Fruit fly (Drosophila melanogaster) whole organism, prepupa: Measurements from ENCODE around the gene Nipsnap.

Experiments used
- CG11294 ChIP-seq: fragments of 200-800 bp; sonication (Bioruptor generic); IDR thresholded peaks from 2 replicates; pipeline ENCODE4 v1.3.6; 2022; ENCODE audit warnings: missing biosample characterization, missing genetic modification characterization
- CG11762 ChIP-seq: fragments of 200-800 bp; sonication (Bioruptor generic); optimal IDR thresholded peaks from 3 replicates; lab custom pipeline; 2016; ENCODE audit warnings: missing biosample characterization, missing genetic modification characterization; ENCODE audit not compliant: insufficient read depth
- CG15336 ChIP-seq: fragments of 200-800 bp; sonication (Bioruptor generic); IDR thresholded peaks from 2 replicates; pipeline ENCODE4 v1.3.6; 2022; ENCODE audit warnings: missing biosample characterization, missing genetic modification characterization
- CG1621 ChIP-seq: fragments of 200-800 bp; sonication (Bioruptor generic); optimal IDR thresholded peaks from 3 replicates; lab custom pipeline; 2018; ENCODE audit warnings: missing biosample characterization, mild to moderate bottlenecking, missing genetic modification characterization
- CG16779 ChIP-seq: fragments of 200-800 bp; sonication (Bioruptor generic); optimal IDR thresholded peaks from 3 replicates; lab custom pipeline; 2017; ENCODE audit warnings: missing biosample characterization, mild to moderate bottlenecking, missing genetic modification characterization
- CG3032 ChIP-seq: fragments of 200-800 bp; optimal IDR thresholded peaks from 2 replicates; lab custom pipeline; 2019; ENCODE audit warnings: missing biosample characterization, mild to moderate bottlenecking, missing genetic modification characterization, moderate library complexity
- CG31627 ChIP-seq: fragments of 200-800 bp; sonication (Bioruptor generic); optimal IDR thresholded peaks from 3 replicates; lab custom pipeline; 2016; ENCODE audit warnings: missing biosample characterization, missing genetic modification characterization
- CG34406 ChIP-seq: fragments of 200-800 bp; sonication (Bioruptor generic); optimal IDR thresholded peaks from 3 replicates; lab custom pipeline; 2016; ENCODE audit warnings: missing biosample characterization, missing genetic modification characterization
- CG4318 ChIP-seq: fragments of 200-800 bp; sonication (Bioruptor generic); optimal IDR thresholded peaks from 3 replicates; lab custom pipeline; 2017; ENCODE audit warnings: missing biosample characterization, mild to moderate bottlenecking, missing genetic modification characterization
- CG6163 ChIP-seq: fragments of 200-800 bp; sonication (Bioruptor generic); IDR thresholded peaks from 3 replicates; pipeline ENCODE4 v1.3.6; 2022; ENCODE audit warnings: missing biosample characterization, missing genetic modification characterization
- CG6276 ChIP-seq: fragments of 200-800 bp; sonication (Bioruptor generic); optimal IDR thresholded peaks from 2 replicates; lab custom pipeline; 2017; ENCODE audit warnings: missing biosample characterization, mild to moderate bottlenecking, missing genetic modification characterization
- CG6792 ChIP-seq: fragments of 200-800 bp; sonication (Bioruptor generic); optimal IDR thresholded peaks from 3 replicates; lab custom pipeline; 2016; ENCODE audit warnings: missing biosample characterization, missing genetic modification characterization
- CG6808 ChIP-seq: fragments of 200-800 bp; sonication (Bioruptor generic); optimal IDR thresholded peaks from 3 replicates; lab custom pipeline; 2017; ENCODE audit warnings: missing biosample characterization, missing genetic modification characterization, mild to moderate bottlenecking, moderate library complexity, missing genetic modification reagents
- CG6854 ChIP-seq: fragments of 200-800 bp; sonication (Bioruptor generic); optimal IDR thresholded peaks from 2 replicates; lab custom pipeline; 2017; ENCODE audit warnings: missing biosample characterization, mild to moderate bottlenecking, missing genetic modification characterization
- CG7368 ChIP-seq: fragments of 200-800 bp; sonication (Bioruptor generic); optimal IDR thresholded peaks from 3 replicates; lab custom pipeline; 2016; ENCODE audit warnings: missing biosample characterization, missing genetic modification characterization
- Eip75B ChIP-seq: fragments of 200-800 bp; sonication (Bioruptor generic); optimal IDR thresholded peaks from 3 replicates; lab custom pipeline; 2016; ENCODE audit warnings: missing biosample characterization, missing genetic modification characterization
- Eip78C ChIP-seq: fragments of 200-800 bp; sonication (Bioruptor generic); peaks from one replicate; lab custom pipeline; 2016; ENCODE audit warnings: missing biosample characterization, missing genetic modification characterization
- Eip93F ChIP-seq: fragments of 200-800 bp; sonication (Bioruptor generic); optimal IDR thresholded peaks from 2 replicates; lab custom pipeline; 2016; ENCODE audit warnings: missing biosample characterization, mild to moderate bottlenecking, missing genetic modification characterization
- Hr38 ChIP-seq: sonication (Bioruptor generic); optimal IDR thresholded peaks from 2 replicates; lab custom pipeline; 2016; ENCODE audit warnings: missing biosample characterization, missing genetic modification characterization
- Hr39 ChIP-seq: fragments of 200-800 bp; sonication (Bioruptor generic); optimal IDR thresholded peaks from 2 replicates; lab custom pipeline; 2016; ENCODE audit warnings: missing biosample characterization, missing genetic modification characterization
- Met ChIP-seq: fragments of 200-800 bp; sonication (Bioruptor generic); optimal IDR thresholded peaks from 3 replicates; lab custom pipeline; 2016; ENCODE audit warnings: missing biosample characterization, missing genetic modification characterization
- OdsH ChIP-seq: fragments of 200-800 bp; sonication (Bioruptor generic); optimal IDR thresholded peaks from 3 replicates; lab custom pipeline; 2016; ENCODE audit warnings: missing biosample characterization, missing genetic modification characterization
- Smox ChIP-seq: fragments of 200-800 bp; sonication (Bioruptor generic); optimal IDR thresholded peaks from 3 replicates; lab custom pipeline; 2016; ENCODE audit warnings: missing biosample characterization, missing genetic modification characterization
- Sox102F ChIP-seq: fragments of 200-800 bp; sonication (Bioruptor generic); optimal IDR thresholded peaks from 2 replicates; lab custom pipeline; 2016; ENCODE audit warnings: missing biosample characterization, mild to moderate bottlenecking, missing genetic modification characterization
- Sox15 ChIP-seq: fragments of 200-800 bp; sonication (Bioruptor generic); optimal IDR thresholded peaks from 3 replicates; lab custom pipeline; 2016; ENCODE audit warnings: missing biosample characterization, missing genetic modification characterization
- achi ChIP-seq: fragments of 200-800 bp; sonication (Bioruptor generic); optimal IDR thresholded peaks from 3 replicates; lab custom pipeline; 2016; ENCODE audit warnings: missing biosample characterization, missing genetic modification characterization
- acj6 ChIP-seq: fragments of 200-800 bp; sonication (Bioruptor generic); optimal IDR thresholded peaks from 3 replicates; lab custom pipeline; 2016; ENCODE audit warnings: missing biosample characterization, missing genetic modification characterization
- cyc ChIP-seq: fragments of 200-800 bp; sonication (Bioruptor generic); optimal IDR thresholded peaks from 3 replicates; lab custom pipeline; 2016; ENCODE audit warnings: missing biosample characterization, missing genetic modification characterization
- dac ChIP-seq: fragments of 200-800 bp; sonication (Bioruptor generic); optimal IDR thresholded peaks from 2 replicates; lab custom pipeline; 2017; ENCODE audit warnings: missing biosample characterization, mild to moderate bottlenecking, missing genetic modification characterization
- dsx ChIP-seq: fragments of 200-800 bp; optimal IDR thresholded peaks from 3 replicates; lab custom pipeline; 2019; ENCODE audit warnings: missing biosample characterization, mild to moderate bottlenecking, missing genetic modification characterization, moderate library complexity; ENCODE audit not compliant: poor library complexity, severe bottlenecking
- esn ChIP-seq: fragments of 200-800 bp; sonication (Bioruptor generic); optimal IDR thresholded peaks from 2 replicates; lab custom pipeline; 2016; ENCODE audit warnings: missing biosample characterization, mild to moderate bottlenecking, missing genetic modification characterization, moderate library complexity
- fd59A ChIP-seq: fragments of 200-800 bp; sonication (Bioruptor generic); optimal IDR thresholded peaks from 2 replicates; lab custom pipeline; 2017; ENCODE audit warnings: missing biosample characterization, mild to moderate bottlenecking, missing genetic modification characterization, missing genetic modification reagents
- fkh ChIP-seq: fragments of 200-800 bp; sonication (Bioruptor generic); optimal IDR thresholded peaks from 3 replicates; lab custom pipeline; 2017; ENCODE audit warnings: missing biosample characterization, mild to moderate bottlenecking, missing genetic modification characterization, moderate library complexity
- lz ChIP-seq: fragments of 200-800 bp; sonication (Bioruptor generic); optimal IDR thresholded peaks from 3 replicates; lab custom pipeline; 2016; ENCODE audit warnings: missing biosample characterization, missing genetic modification characterization
- net ChIP-seq: fragments of 200-800 bp; sonication (Bioruptor generic); optimal IDR thresholded peaks from 3 replicates; lab custom pipeline; 2016; ENCODE audit warnings: missing biosample characterization, missing genetic modification characterization
- spab ChIP-seq: fragments of 200-800 bp; sonication (Bioruptor generic); optimal IDR thresholded peaks from 2 replicates; lab custom pipeline; 2017; ENCODE audit warnings: missing biosample characterization, mild to moderate bottlenecking, missing genetic modification characterization, missing genetic modification reagents
- ss ChIP-seq, 2 experiments: fragments of 200-800 bp; sonication (Bioruptor generic); optimal IDR thresholded peaks; 2 replicates in 1 of 2; 3 replicates in 1 of 2; lab custom pipeline; 2017 to 2018; ENCODE audit warnings: mild to moderate bottlenecking in 2 of 2, missing biosample characterization in 2 of 2, missing genetic modification characterization in 2 of 2, moderate library complexity in 1 of 2
- svp ChIP-seq: fragments of 200-800 bp; sonication (Bioruptor generic); peaks from one replicate; lab custom pipeline; 2016; ENCODE audit warnings: missing biosample characterization, missing genetic modification characterization
- topi ChIP-seq: fragments of 200-800 bp; sonication (Bioruptor generic); optimal IDR thresholded peaks from 3 replicates; lab custom pipeline; 2016; ENCODE audit warnings: missing biosample characterization, missing genetic modification characterization
- vri ChIP-seq: fragments of 200-800 bp; sonication (Bioruptor generic); optimal IDR thresholded peaks from 3 replicates; lab custom pipeline; 2016; ENCODE audit warnings: missing biosample characterization, mild to moderate bottlenecking, missing genetic modification characterization

Gene Nipsnap

DNA sequence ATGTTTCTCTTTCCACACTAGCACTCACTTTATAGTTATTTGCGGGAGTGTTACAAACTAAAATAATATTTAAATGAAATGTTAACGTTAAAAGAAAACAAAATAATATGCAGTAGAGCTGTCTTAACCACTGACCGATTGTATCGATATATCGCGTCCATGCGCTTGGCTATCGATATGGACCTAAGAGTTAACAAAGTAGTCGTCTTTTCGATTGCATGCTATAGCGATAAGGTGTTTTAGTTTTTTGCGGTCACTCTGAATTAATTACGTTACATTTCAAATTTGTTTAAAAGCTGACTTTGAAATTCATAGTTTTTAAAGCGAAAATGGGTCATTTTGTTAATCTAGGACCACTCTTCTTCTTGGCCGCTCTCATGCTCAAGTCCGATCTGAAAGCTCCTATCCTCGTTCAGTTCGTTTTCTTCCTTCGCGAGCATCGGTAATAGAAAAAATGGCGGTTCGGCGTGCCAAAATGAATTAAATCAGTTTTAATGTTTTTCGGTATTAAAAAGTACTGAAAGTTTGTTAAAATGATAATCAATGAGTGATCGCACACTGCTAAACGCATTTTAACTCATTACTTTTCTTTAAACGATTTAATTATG is at the start of gene Nipsnap:
Gene Nipsnap, minus strand, starts transcription at position 194 of the 608 bp plus-strand sequence.
- TF ChIP-seq esn (GFP tag; lab: Kevin White, UChicago) (peak; percentile 8), CG4318 (GFP tag; lab: Kevin White, UChicago) (no peak), ss (GFP tag; optimal IDR thresholded peaks at IDR 0.05; lab: Kevin White, UChicago) (no peak), dsx (GFP tag; lab: Kevin White, UChicago) (peak; percentile 94), fd59A (GFP tag; lab: Kevin White, UChicago) (no peak), CG6792 (GFP tag; lab: Kevin White, UChicago) (no peak)

DNA sequence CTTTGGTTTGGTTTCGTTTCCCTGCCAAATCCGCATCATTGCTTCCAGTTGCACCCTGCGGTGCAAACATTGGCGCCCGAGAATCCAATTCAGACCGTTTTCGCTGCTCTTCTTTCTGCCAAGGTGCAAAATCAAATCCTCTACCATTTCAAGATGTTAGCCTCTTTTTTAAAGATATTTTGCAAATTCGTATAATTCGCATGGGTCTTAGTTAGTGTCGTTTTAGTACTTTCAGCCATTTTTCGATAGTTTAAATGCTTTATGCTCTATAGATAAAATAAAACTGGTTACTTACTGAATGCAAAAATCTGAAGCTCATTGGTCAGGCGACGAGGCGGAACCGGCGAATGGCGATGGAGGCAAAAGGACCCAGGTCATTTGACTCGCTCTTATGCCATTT is 38.3 kb upstream of the Nipsnap start:
- TF ChIP-seq dsx (GFP tag; lab: Kevin White, UChicago) = no peak
- no peak for TF ChIP-seq CG6792 (GFP tag; lab: Kevin White, UChicago)
- peak; percentile 26 for TF ChIP-seq Smox (GFP tag; lab: Kevin White, UChicago)
- peak; percentile 24 for TF ChIP-seq Sox102F (GFP tag; lab: Kevin White, UChicago)
- peak; percentile 32 for TF ChIP-seq esn (GFP tag; lab: Kevin White, UChicago)
- peak; percentile 15 for TF ChIP-seq cyc (GFP tag; lab: Kevin White, UChicago)
- no peak for TF ChIP-seq CG4318 (GFP tag; lab: Kevin White, UChicago)
- no peak for TF ChIP-seq CG3032 (tag; lab: Kevin White, UChicago)
- peak; percentile 73 for TF ChIP-seq svp (GFP tag; lab: Kevin White, UChicago)
- peak; percentile 7 for TF ChIP-seq CG31627 (GFP tag; lab: Kevin White, UChicago)
- TF ChIP-seq CG1621 (tag; lab: Kevin White, UChicago) = no peak
- TF ChIP-seq acj6 (GFP tag; lab: Kevin White, UChicago) = no peak
- no peak for TF ChIP-seq fkh (GFP tag; lab: Kevin White, UChicago)
- TF ChIP-seq dac (GFP tag; lab: Kevin White, UChicago) = no peak
- peak; percentile 73 for TF ChIP-seq Eip78C
- TF ChIP-seq topi = peak; percentile 26
- TF ChIP-seq Hr39 = peak; percentile 33
- no peak for TF ChIP-seq CG6854 (GFP tag; lab: Kevin White, UChicago)
- peak; percentile 19 for TF ChIP-seq lz (GFP tag; lab: Kevin White, UChicago)
- TF ChIP-seq Hr38 (GFP tag; lab: Kevin White, UChicago) = no peak
- peak; percentile 49 for TF ChIP-seq Met
- TF ChIP-seq CG16779 (tag; lab: Kevin White, UChicago) = no peak

DNA sequence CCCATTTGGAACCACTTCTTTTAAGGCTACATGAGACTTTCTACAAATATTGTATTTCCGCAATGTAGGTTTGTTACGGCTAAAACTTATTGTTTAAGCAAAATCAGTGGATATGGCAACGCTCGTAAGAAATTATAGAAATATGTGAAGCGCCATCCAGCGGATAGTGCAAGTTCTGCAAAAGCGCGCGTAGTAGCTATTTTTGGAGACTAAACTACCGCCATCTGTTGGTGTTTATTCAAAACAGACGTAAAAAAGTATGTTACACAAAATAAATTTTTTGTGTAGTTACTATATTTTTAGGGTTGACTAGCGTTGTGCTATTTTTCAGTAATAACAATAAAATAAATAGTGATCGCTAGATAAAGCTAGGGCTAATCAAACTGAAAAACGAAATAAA is 32.3 kb upstream of the Nipsnap start:
- TF ChIP-seq cyc (GFP tag; lab: Kevin White, UChicago) (peak; percentile 39), Sox15 (GFP tag; lab: Kevin White, UChicago) (no peak), CG6163 (GFP tag; lab: Robert Waterston, UW) (no peak), Eip78C (peak; percentile 17), Eip75B (GFP tag; lab: Kevin White, UChicago) (no peak), CG31627 (GFP tag; lab: Kevin White, UChicago) (peak; percentile 37), acj6 (GFP tag; lab: Kevin White, UChicago) (peak; percentile 3), Hr39 (peak; percentile 32), lz (GFP tag; lab: Kevin White, UChicago) (peak; percentile 43)

DNA sequence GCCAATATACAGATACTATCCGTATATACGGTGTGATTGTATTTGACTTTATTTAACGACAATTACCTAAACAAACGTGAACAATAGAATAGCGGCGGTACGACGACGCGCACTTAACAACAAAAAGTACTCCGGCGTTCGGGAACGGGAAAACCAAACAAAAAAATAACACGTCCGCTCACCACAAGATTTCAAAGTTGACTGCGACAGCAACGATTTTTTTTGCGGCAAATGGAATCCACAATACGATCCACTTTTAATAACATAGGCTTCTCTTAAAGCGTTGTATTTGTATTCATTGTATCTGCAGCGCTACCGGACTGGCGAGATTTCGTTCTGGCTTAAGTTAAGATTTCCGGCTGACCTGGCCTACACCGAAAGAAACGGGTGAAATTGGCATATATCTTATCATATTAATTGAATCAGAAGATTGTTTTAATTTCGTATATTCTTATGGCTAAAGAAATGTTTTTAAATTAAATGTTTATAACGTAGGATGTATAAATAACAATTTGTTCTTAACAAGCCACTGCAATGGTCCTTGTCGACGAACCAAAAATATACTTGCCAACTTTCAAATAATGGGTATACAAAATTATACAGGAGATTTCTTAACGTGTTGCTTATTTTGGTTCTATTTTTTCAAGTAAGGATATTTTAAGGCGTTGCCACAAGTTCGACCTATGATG is 31.5 kb upstream of the Nipsnap start, which contains the start of the genes CG42353 and CG42354:
Gene CG42353, minus strand, starts transcription at position 209 of the 689 bp plus-strand sequence.
Gene CG42354, minus strand, starts transcription at position 209 of the 689 bp plus-strand sequence.
- TF ChIP-seq CG11762 (GFP tag; lab: Kevin White, UChicago) (peak; percentile 95), CG31627 (GFP tag; lab: Kevin White, UChicago) (peak; percentile 95), net (GFP tag; lab: Kevin White, UChicago) (peak; percentile 95), Eip78C (peak; percentile 97), spab (GFP tag; lab: Kevin White, UChicago) (peak; percentile 95), CG6854 (GFP tag; lab: Kevin White, UChicago) (peak; percentile 92), CG6808 (GFP tag; lab: Kevin White, UChicago) (peak; percentile 95), OdsH (GFP tag; lab: Kevin White, UChicago) (peak; percentile 97), achi (GFP tag; lab: Kevin White, UChicago) (peak; percentile 96), Eip75B (GFP tag; lab: Kevin White, UChicago) (peak; percentile 84), dsx (GFP tag; lab: Kevin White, UChicago) (peak; percentile 87), Hr38 (GFP tag; lab: Kevin White, UChicago) (no peak), CG34406 (GFP tag; lab: Kevin White, UChicago) (peak; percentile 95), Met (peak; percentile 97), CG6792 (GFP tag; lab: Kevin White, UChicago) (peak; percentile 95), acj6 (GFP tag; lab: Kevin White, UChicago) (peak; percentile 97), CG16779 (tag; lab: Kevin White, UChicago) (peak; percentile 86), svp (GFP tag; lab: Kevin White, UChicago) (peak; percentile 97), Eip93F (peak; percentile 70), CG7368 (GFP tag; lab: Kevin White, UChicago) (peak; percentile 94), CG6276 (GFP tag; lab: Kevin White, UChicago) (peak; percentile 96), CG15336 (GFP tag; lab: Robert Waterston, UW) (peak; percentile 96), CG11294 (GFP tag; lab: Robert Waterston, UW) (peak; percentile 89), vri (GFP tag; lab: Kevin White, UChicago) (peak; percentile 88)
